Worm (Caenorhabditis elegans): Measurements from ENCODE around the gene mec-3.

Gene mec-3

DNA sequence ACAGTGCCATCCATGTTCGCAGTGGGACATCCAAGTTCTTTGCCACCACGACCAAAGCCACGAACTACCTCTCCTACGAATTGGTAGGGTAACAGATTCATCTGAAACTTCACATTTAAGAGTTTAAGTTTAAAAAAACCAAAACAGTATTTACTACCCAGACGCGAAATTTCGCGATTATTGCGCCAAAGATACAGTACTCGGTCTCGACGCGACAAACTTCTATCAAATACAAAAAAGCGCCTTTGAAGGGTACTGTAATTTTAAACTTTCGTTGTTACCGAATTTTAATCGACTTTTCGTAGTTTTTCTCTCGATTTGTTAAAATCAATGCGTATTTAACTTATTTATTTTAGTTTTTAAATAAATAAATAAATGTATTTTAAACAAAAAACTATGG, 52.3 kb downstream of the mec-3 start, which contains the start of gene rfk-1:
TSS of gene rfk-1 (minus strand) at position 101 of the 400 bp plus-strand sequence.
- TF ChIP-seq hlh-13 (GFP tag; optimal IDR thresholded peaks at IDR 0.05) (no peak), tbx-7 (tag; optimal IDR thresholded peaks at IDR 0.05) (no peak)

Data from whole organism, late embryonic.